Worm (Caenorhabditis elegans) whole organism, L4 larva: ENCODE measurements around the gene Y43F8B.15.
A peak's percentile ranks its signal among the peaks of the same experiment; 100 is the strongest.

Source experiments
- D1046.2 ChIP-seq: fragments of 200-800 bp; sonication (Bioruptor generic); IDR thresholded peaks from 2 replicates; pipeline ENCODE4 v1.3.6; 2022; ENCODE audit warnings: missing genetic modification characterization, missing compliant biosample characterization
- F49E8.2 ChIP-seq: sonication (generic microtip); optimal IDR thresholded peaks from 2 replicates; lab custom pipeline; 2016; ENCODE audit warnings: missing compliant biosample characterization, mild to moderate bottlenecking, missing genetic modification characterization, borderline replicate concordance
- Y105C5A.15 ChIP-seq: fragments of 200-800 bp; sonication (Bioruptor generic); IDR thresholded peaks from 2 replicates; pipeline ENCODE4 v1.3.6; 2022; ENCODE audit warnings: missing genetic modification characterization, missing compliant biosample characterization
- Y75B8A.6 ChIP-seq: fragments of 200-800 bp; sonication (Bioruptor generic); IDR thresholded peaks from 2 replicates; pipeline ENCODE4 v1.3.6; 2022; ENCODE audit warnings: missing genetic modification reagents, missing genetic modification characterization, missing compliant biosample characterization
- ZK546.5 ChIP-seq, 2 experiments: sonication (generic microtip); optimal IDR thresholded peaks; 2 replicates each; lab custom pipeline; 2017; ENCODE audit warnings: missing biosample characterization in 2 of 2, missing genetic modification characterization in 2 of 2
- aha-1 ChIP-seq: fragments of 150-350 bp; peaks from one replicate; lab custom pipeline; 2014; ENCODE audit warnings: missing biosample characterization, missing genetic modification characterization
- aly-2 ChIP-seq: sonication (generic microtip); optimal IDR thresholded peaks from 2 replicates; lab custom pipeline; 2018; ENCODE audit warnings: missing biosample characterization, missing genetic modification characterization
- arid-1 ChIP-seq: fragments of 200-800 bp; sonication (Bioruptor generic); conservative IDR thresholded peaks from 2 replicates; pipeline ENCODE4 v1.3.6; 2022; ENCODE audit warnings: missing genetic modification reagents, missing genetic modification characterization, missing compliant biosample characterization
- attf-4 ChIP-seq: sonication (generic microtip); optimal IDR thresholded peaks from 3 replicates; lab custom pipeline; 2017; ENCODE audit warnings: missing biosample characterization, missing genetic modification characterization
- ceh-20 ChIP-seq: fragments of 200-800 bp; sonication (Bioruptor generic); IDR thresholded peaks from 2 replicates; pipeline ENCODE4 v1.3.6; 2022; ENCODE audit warnings: missing genetic modification reagents, missing genetic modification characterization, missing compliant biosample characterization
- ceh-28 ChIP-seq: fragments of 150-350 bp; optimal IDR thresholded peaks from 2 replicates; lab custom pipeline; 2014; ENCODE audit warnings: missing biosample characterization, missing genetic modification reagents, missing genetic modification characterization
- ces-1 ChIP-seq: fragments of 150-350 bp; sonication (generic microtip); optimal IDR thresholded peaks from 4 replicates; lab custom pipeline; 2014; ENCODE audit warnings: missing biosample characterization, missing genetic modification reagents, missing genetic modification characterization
- daf-12 ChIP-seq: fragments of 150-350 bp; optimal IDR thresholded peaks from 2 replicates; lab custom pipeline; 2014; ENCODE audit warnings: missing biosample characterization, missing genetic modification reagents, missing genetic modification characterization
- daf-16 ChIP-seq, 3 experiments: sonication (generic microtip); optimal IDR thresholded peaks; 2 replicates each; lab custom pipeline; 2016 to 2017; ENCODE audit warnings: missing genetic modification characterization in 3 of 3, missing genetic modification reagents in 3 of 3, mild to moderate bottlenecking in 2 of 3, missing compliant biosample characterization in 2 of 3, missing biosample characterization in 1 of 3, moderate library complexity in 1 of 3
- dmd-6 ChIP-seq: fragments of 200-800 bp; sonication (Bioruptor generic); IDR thresholded peaks from 2 replicates; pipeline ENCODE4 v1.3.6; 2022; ENCODE audit warnings: missing genetic modification reagents, missing genetic modification characterization, missing compliant biosample characterization
- dmd-8 ChIP-seq: fragments of 200-800 bp; sonication (Bioruptor generic); IDR thresholded peaks from 2 replicates; pipeline ENCODE4 v1.3.6; 2022; ENCODE audit warnings: missing genetic modification characterization, missing compliant biosample characterization
- dve-1 ChIP-seq: sonication (generic microtip); optimal IDR thresholded peaks from 2 replicates; lab custom pipeline; 2017; ENCODE audit warnings: antibody characterized with exemption, mild to moderate bottlenecking, missing genetic modification characterization, missing compliant biosample characterization; ENCODE audit not compliant: insufficient read depth
- hlh-11 ChIP-seq: fragments of 200-800 bp; sonication (Bioruptor generic); optimal IDR thresholded peaks from 2 replicates; lab custom pipeline; 2018; ENCODE audit warnings: mild to moderate bottlenecking, missing genetic modification characterization, missing compliant biosample characterization
- hlh-30 ChIP-seq: sonication (generic microtip); optimal IDR thresholded peaks from 2 replicates; lab custom pipeline; 2017; ENCODE audit warnings: antibody characterized with exemption, mild to moderate bottlenecking, missing genetic modification characterization, missing compliant biosample characterization; ENCODE audit not compliant: insufficient read depth
- lim-7 ChIP-seq: fragments of 200-800 bp; sonication (Bioruptor generic); IDR thresholded peaks from 2 replicates; pipeline ENCODE4 v1.3.6; 2022; ENCODE audit warnings: missing genetic modification characterization, missing compliant biosample characterization
- lsy-2 ChIP-seq, 2 experiments: fragments of 150-350 bp in 1 of 2; sonication (generic microtip) in 1 of 2; optimal IDR thresholded peaks; 2 replicates each; lab custom pipeline; 2014 to 2017; ENCODE audit warnings: missing biosample characterization in 2 of 2, missing genetic modification characterization in 2 of 2
- madf-5 ChIP-seq, 2 experiments: fragments of 200-800 bp; sonication (Bioruptor generic); IDR thresholded peaks; 2 replicates each; pipeline ENCODE4 v1.3.6; 2022; ENCODE audit warnings: missing compliant biosample characterization in 2 of 2, missing genetic modification characterization in 2 of 2
- mdt-29 ChIP-seq: fragments of 200-800 bp; sonication (Bioruptor generic); IDR thresholded peaks from 2 replicates; pipeline ENCODE4 v1.3.6; 2022; ENCODE audit warnings: missing genetic modification reagents, missing genetic modification characterization, missing compliant biosample characterization
- nhr-10 ChIP-seq: fragments of 150-350 bp; optimal IDR thresholded peaks from 2 replicates; lab custom pipeline; 2014; ENCODE audit warnings: missing biosample characterization, missing genetic modification characterization
- nhr-11 ChIP-seq: fragments of 150-350 bp; optimal IDR thresholded peaks from 2 replicates; lab custom pipeline; 2014; ENCODE audit warnings: missing biosample characterization, missing genetic modification characterization
- nhr-28 ChIP-seq: fragments of 150-350 bp; optimal IDR thresholded peaks from 2 replicates; lab custom pipeline; 2014; ENCODE audit warnings: missing biosample characterization, missing genetic modification characterization
- nhr-42 ChIP-seq: fragments of 200-800 bp; sonication (Bioruptor generic); IDR thresholded peaks from 2 replicates; pipeline ENCODE4 v1.3.6; 2022; ENCODE audit warnings: missing genetic modification characterization, missing compliant biosample characterization
- nhr-48 ChIP-seq: sonication (generic microtip); optimal IDR thresholded peaks from 2 replicates; lab custom pipeline; 2016; ENCODE audit warnings: mild to moderate bottlenecking, missing genetic modification characterization, missing compliant biosample characterization
- nhr-6 ChIP-seq: fragments of 150-350 bp; optimal IDR thresholded peaks from 2 replicates; lab custom pipeline; 2014; ENCODE audit warnings: missing biosample characterization, missing genetic modification characterization
- php-3 ChIP-seq: fragments of 200-800 bp; sonication (Bioruptor generic); IDR thresholded peaks from 2 replicates; pipeline ENCODE4 v1.3.6; 2022; ENCODE audit warnings: missing genetic modification reagents, missing genetic modification characterization, missing compliant biosample characterization
- pqm-1 ChIP-seq: sonication (generic microtip); optimal IDR thresholded peaks from 2 replicates; lab custom pipeline; 2017; ENCODE audit warnings: missing biosample characterization, missing genetic modification characterization
- saeg-2 ChIP-seq: fragments of 200-800 bp; sonication (Bioruptor generic); IDR thresholded peaks from 2 replicates; pipeline ENCODE4 v1.3.6; 2022; ENCODE audit warnings: missing genetic modification reagents, missing genetic modification characterization, missing compliant biosample characterization
- snpc-1.2 ChIP-seq: fragments of 200-800 bp; sonication (Bioruptor generic); IDR thresholded peaks from 2 replicates; pipeline ENCODE4 v1.3.6; 2022; ENCODE audit warnings: missing genetic modification reagents, missing genetic modification characterization, missing compliant biosample characterization
- tra-1 ChIP-seq: fragments of 200-800 bp; sonication (Bioruptor generic); IDR thresholded peaks from 2 replicates; pipeline ENCODE4 v1.3.6; 2022; ENCODE audit warnings: missing genetic modification reagents, missing genetic modification characterization, missing compliant biosample characterization
- unc-62 ChIP-seq, 3 experiments: fragments of 150-350 bp in 1 of 3; sonication (generic microtip); optimal IDR thresholded peaks in 2 of 3; peaks in 1 of 3; 1 replicate in 1 of 3; 2 replicates in 2 of 3; lab custom pipeline; 2014 to 2017; ENCODE audit warnings: missing biosample characterization in 3 of 3, missing genetic modification characterization in 3 of 3, missing genetic modification reagents in 3 of 3, missing genotype in 1 of 3
- zfp-2 ChIP-seq: sonication (generic microtip); optimal IDR thresholded peaks from 2 replicates; lab custom pipeline; 2016; ENCODE audit warnings: mild to moderate bottlenecking, missing genetic modification characterization, missing compliant biosample characterization

The Y43F8B.15 gene

DNA sequence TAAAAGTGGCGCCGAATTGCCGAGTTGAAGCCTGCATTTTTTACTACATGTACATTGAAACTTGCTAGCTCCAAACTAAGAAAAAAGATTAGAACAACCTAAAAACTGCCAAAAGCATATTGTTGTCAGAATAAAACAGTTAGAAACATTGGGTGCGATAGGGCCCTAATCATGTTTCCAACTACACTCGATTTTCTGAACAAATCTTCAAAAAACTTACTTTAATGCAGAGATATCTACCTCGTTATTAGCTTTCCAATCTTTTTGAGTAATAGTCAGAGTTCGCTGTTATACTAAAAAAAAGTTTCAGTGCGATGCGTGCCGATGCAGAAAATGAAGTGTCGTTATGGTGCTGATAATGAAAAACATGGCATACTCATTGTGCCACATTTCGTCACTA lies 6.3 kb downstream of the Y43F8B.15 start, which contains the start of the genes Y43F8B.13 and Y43F8B.14:
TSS of gene Y43F8B.13 (plus strand) at position 301 of the 400 bp plus-strand sequence.
TSS of gene Y43F8B.14 (minus strand) at position 322 of the 400 bp plus-strand sequence.
- TF ChIP-seq pqm-1 (tag; lab: Kevin White, UChicago), result peak; percentile 56
- TF ChIP-seq tra-1 (GFP tag; lab: Robert Waterston, UW), result no peak
- TF ChIP-seq daf-16 (GFP tag; optimal IDR thresholded peaks at IDR 0.05; lab: Kevin White, UChicago), result no peak
- TF ChIP-seq daf-16 (tag; optimal IDR thresholded peaks at IDR 0.05; lab: Kevin White, UChicago), result peak; percentile 35
- no peak for TF ChIP-seq aly-2 (tag; lab: Kevin White, UChicago)

DNA sequence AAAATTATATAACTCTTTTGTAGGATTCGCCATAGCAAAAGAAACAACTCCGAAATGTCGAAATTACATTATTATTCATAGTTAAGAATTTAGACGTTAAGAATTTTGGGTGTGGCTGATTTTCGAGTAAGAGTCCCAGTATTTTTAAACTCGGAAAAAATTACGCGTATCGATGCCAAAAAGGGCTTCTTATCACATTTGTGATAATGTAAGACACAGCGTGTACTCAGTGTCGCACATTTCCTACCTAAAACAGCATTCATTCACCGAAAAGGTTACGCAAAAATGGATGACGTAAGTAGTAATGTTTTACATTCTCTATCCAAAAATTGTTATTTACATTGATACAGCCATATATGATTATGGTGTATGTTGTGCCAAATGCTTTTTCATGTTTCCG lies 12.4 kb downstream of the Y43F8B.15 start, which contains the start of gene M04C3.5:
TSS of gene M04C3.5 (plus strand) at position 190 of the 400 bp plus-strand sequence.
- TF ChIP-seq nhr-28 (tag; lab: Kevin White, UChicago), result peak; percentile 23
- TF ChIP-seq dmd-6 (GFP tag; lab: Robert Waterston, UW), result peak; percentile 61
- no peak for TF ChIP-seq nhr-42 (GFP tag; lab: Robert Waterston, UW)
- TF ChIP-seq hlh-30 (tag; lab: Kevin White, UChicago), result no peak
- peak; percentile 55 for TF ChIP-seq pqm-1 (tag; lab: Kevin White, UChicago)
- peak; percentile 48 for TF ChIP-seq aha-1 (tag; lab: Kevin White, UChicago)
- TF ChIP-seq daf-16 (GFP tag; optimal IDR thresholded peaks at IDR 0.05; lab: Kevin White, UChicago), result no peak
- TF ChIP-seq daf-16 (tag; optimal IDR thresholded peaks at IDR 0.05; lab: Kevin White, UChicago), result peak; percentile 35
- TF ChIP-seq hlh-11 (tag; lab: Kevin White, UChicago), result peak; percentile 26
- peak in 1 of 2 experiments; percentile 67 for TF ChIP-seq unc-62 (GFP tag; optimal IDR thresholded peaks at IDR 0.05 in 1 of 2; lab: Kevin White, UChicago)
- TF ChIP-seq unc-62 (tag; optimal IDR thresholded peaks at IDR 0.05; lab: Kevin White, UChicago), result no peak

DNA sequence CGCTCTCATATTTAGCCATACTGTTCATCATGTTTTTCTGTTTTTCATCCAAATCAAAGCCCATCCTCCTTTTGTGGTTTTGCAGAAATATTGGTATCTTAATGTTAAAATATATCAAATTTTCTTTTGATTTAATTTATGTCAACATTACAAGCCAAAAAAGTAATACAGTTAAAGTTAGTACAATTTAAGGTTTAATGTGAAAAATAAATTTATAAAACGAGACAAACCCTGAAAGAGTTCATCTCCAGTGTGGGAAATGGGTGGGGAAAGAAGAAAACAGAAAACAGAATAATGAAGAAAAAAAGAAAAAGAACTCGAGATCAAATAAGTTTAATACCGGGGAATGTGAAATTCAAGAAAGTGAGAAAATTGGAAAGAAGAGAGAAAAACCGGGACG lies 13.1 kb downstream of the Y43F8B.15 start, which contains the start of gene M04C3.2:
TSS of gene M04C3.2 (minus strand) at position 101 of the 400 bp plus-strand sequence.
- no peak for TF ChIP-seq aha-1 (tag; lab: Kevin White, UChicago)
- TF ChIP-seq ceh-20 (GFP tag; lab: Robert Waterston, UW), result no peak
- TF ChIP-seq dmd-8, result no peak
- no peak for TF ChIP-seq dmd-6 (GFP tag; lab: Robert Waterston, UW)

DNA sequence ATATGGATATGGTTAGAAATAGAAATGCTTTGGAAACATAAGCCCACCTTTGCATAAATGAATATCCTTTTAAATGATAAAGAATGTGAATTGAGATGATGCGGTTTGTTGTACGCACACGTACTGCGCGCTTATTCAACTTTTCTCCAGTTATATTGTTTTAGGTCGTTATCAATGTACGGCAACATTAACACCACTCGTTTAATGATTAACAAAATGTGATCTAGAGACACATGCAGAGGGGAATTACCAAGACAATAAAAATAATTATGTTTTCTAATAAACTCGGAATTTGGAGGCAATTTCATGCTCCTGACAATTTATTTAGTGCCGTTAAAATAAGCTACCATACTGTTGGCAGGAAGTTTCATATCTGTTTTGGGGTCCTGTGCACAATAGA lies 16.5 kb downstream of the Y43F8B.15 start, which contains the start of gene M04C3.1:
TSS of gene M04C3.1 (minus strand) at position 164 of the 400 bp plus-strand sequence.
- no peak for TF ChIP-seq arid-1 (GFP tag; lab: Robert Waterston, UW)
- peak; percentile 27; the same call in 1 of the 2 replicates for TF ChIP-seq dmd-6 (GFP tag; lab: Robert Waterston, UW)
- TF ChIP-seq daf-16 (GFP tag; optimal IDR thresholded peaks at IDR 0.05; lab: Kevin White, UChicago), result no peak
- TF ChIP-seq daf-16 (tag; optimal IDR thresholded peaks at IDR 0.05; lab: Kevin White, UChicago), result peak; percentile 71
- no peak for TF ChIP-seq madf-5 (GFP tag; IDR thresholded peaks at IDR 0.05; lab: Robert Waterston, UW)
- no peak for TF ChIP-seq aha-1 (tag; lab: Kevin White, UChicago)
- no peak for TF ChIP-seq zfp-2 (tag; lab: Kevin White, UChicago)
- no peak for TF ChIP-seq ceh-28 (tag; lab: Kevin White, UChicago)
- peak; percentile 72 for TF ChIP-seq php-3 (GFP tag; lab: Robert Waterston, UW)
- no peak for TF ChIP-seq ces-1
- TF ChIP-seq nhr-11 (tag; lab: Kevin White, UChicago), result no peak
- no peak for TF ChIP-seq D1046.2 (GFP tag; lab: Robert Waterston, UW)
- TF ChIP-seq nhr-42 (GFP tag; lab: Robert Waterston, UW), result no peak
- TF ChIP-seq snpc-1.2 (GFP tag; lab: Robert Waterston, UW), result no peak
- TF ChIP-seq daf-12, result no peak
- no peak for TF ChIP-seq saeg-2
- peak; percentile 66 for TF ChIP-seq dve-1 (tag; lab: Kevin White, UChicago)
- TF ChIP-seq hlh-30 (tag; lab: Kevin White, UChicago), result peak; percentile 22
- TF ChIP-seq nhr-10 (tag; lab: Kevin White, UChicago), result no peak
- no peak for TF ChIP-seq nhr-6
- TF ChIP-seq pqm-1 (tag; lab: Kevin White, UChicago), result peak; percentile 79
- TF ChIP-seq lsy-2 (tag; optimal IDR thresholded peaks at IDR 0.05; lab: Kevin White, UChicago), result peak in 1 of 2 experiments; percentile 5
- TF ChIP-seq lim-7, result no peak
- no peak for TF ChIP-seq attf-4
- TF ChIP-seq Y105C5A.15 (GFP tag; lab: Robert Waterston, UW), result no peak
- TF ChIP-seq mdt-29, result no peak
- TF ChIP-seq nhr-28 (tag; lab: Kevin White, UChicago), result peak; percentile 49
- TF ChIP-seq tra-1 (GFP tag; lab: Robert Waterston, UW), result no peak
- no peak for TF ChIP-seq Y75B8A.6 (GFP tag; lab: Robert Waterston, UW)
- TF ChIP-seq dmd-8, result no peak
- TF ChIP-seq nhr-48, result no peak
- TF ChIP-seq ceh-20 (GFP tag; lab: Robert Waterston, UW), result no peak
- TF ChIP-seq F49E8.2 (tag; lab: Kevin White, UChicago), result no peak
- no peak for TF ChIP-seq ZK546.5 (tag; optimal IDR thresholded peaks at IDR 0.05; lab: Kevin White, UChicago)
